Worm (Caenorhabditis elegans) whole organism, L4 larva: ENCODE data around the gene csn-1.

Experiments
- R02D3.7 ChIP-seq: fragments of 150-350 bp; sonication (generic microtip); optimal IDR thresholded peaks from 3 replicates; lab custom pipeline; 2014; ENCODE audit warnings: missing biosample characterization, missing genetic modification characterization
- Y75B8A.6 ChIP-seq: fragments of 200-800 bp; sonication (Bioruptor generic); IDR thresholded peaks from 2 replicates; pipeline ENCODE4 v1.3.6; 2022; ENCODE audit warnings: missing genetic modification reagents, missing genetic modification characterization, missing compliant biosample characterization
- aly-2 ChIP-seq: sonication (generic microtip); optimal IDR thresholded peaks from 2 replicates; lab custom pipeline; 2018; ENCODE audit warnings: missing biosample characterization, missing genetic modification characterization
- ceh-20 ChIP-seq: fragments of 200-800 bp; sonication (Bioruptor generic); IDR thresholded peaks from 2 replicates; pipeline ENCODE4 v1.3.6; 2022; ENCODE audit warnings: missing genetic modification reagents, missing genetic modification characterization, missing compliant biosample characterization
- ces-1 ChIP-seq: fragments of 150-350 bp; sonication (generic microtip); optimal IDR thresholded peaks from 4 replicates; lab custom pipeline; 2014; ENCODE audit warnings: missing biosample characterization, missing genetic modification reagents, missing genetic modification characterization
- daf-19 ChIP-seq: fragments of 200-800 bp; sonication (Bioruptor generic); conservative IDR thresholded peaks from 2 replicates; pipeline ENCODE4 v1.3.6; 2022; ENCODE audit warnings: missing genetic modification characterization, missing compliant biosample characterization
- fkh-10 ChIP-seq: fragments of 150-350 bp; optimal IDR thresholded peaks from 2 replicates; lab custom pipeline; 2014; ENCODE audit warnings: missing biosample characterization, missing genetic modification reagents, missing genetic modification characterization
- lin-13 ChIP-seq: fragments of 150-350 bp; optimal IDR thresholded peaks from 2 replicates; lab custom pipeline; 2014; ENCODE audit warnings: missing biosample characterization, missing genetic modification reagents, missing genetic modification characterization
- lsy-2 ChIP-seq, 2 experiments: fragments of 150-350 bp in 1 of 2; sonication (generic microtip) in 1 of 2; optimal IDR thresholded peaks; 2 replicates each; lab custom pipeline; 2014 to 2017; ENCODE audit warnings: missing biosample characterization in 2 of 2, missing genetic modification characterization in 2 of 2
- mes-2 ChIP-seq: sonication (generic microtip); optimal IDR thresholded peaks from 2 replicates; lab custom pipeline; 2016; ENCODE audit warnings: missing genotype, mild to moderate bottlenecking, missing genetic modification characterization, missing compliant biosample characterization; ENCODE audit not compliant: poor library complexity, severe bottlenecking
- snpc-4 ChIP-seq: fragments of 150-350 bp; optimal IDR thresholded peaks from 2 replicates; lab custom pipeline; 2014; ENCODE audit warnings: missing biosample characterization, missing genetic modification characterization
- unc-39 ChIP-seq: sonication (generic microtip); optimal IDR thresholded peaks from 2 replicates; lab custom pipeline; 2017; ENCODE audit warnings: missing biosample characterization, missing genetic modification characterization
- vab-7 ChIP-seq: fragments of 200-800 bp; sonication (Bioruptor generic); IDR thresholded peaks from 2 replicates; pipeline ENCODE4 v1.3.6; 2022; ENCODE audit warnings: missing genetic modification reagents, missing genetic modification characterization, missing compliant biosample characterization
- zag-1 ChIP-seq: fragments of 150-350 bp; optimal IDR thresholded peaks from 2 replicates; lab custom pipeline; 2014; ENCODE audit warnings: missing biosample characterization, missing genetic modification characterization

ce11 chrV:17870569-17870968 is at the start of gene csn-1:
- peak in 1 of 2 experiments; percentile 47 for TF ChIP-seq lsy-2 (tag; optimal IDR thresholded peaks at IDR 0.05; lab: Kevin White, UChicago)
- TF ChIP-seq daf-19, result no peak
- TF ChIP-seq snpc-4 (tag; lab: Kevin White, UChicago), result no peak
- TF ChIP-seq vab-7 (GFP tag; lab: Robert Waterston, UW), result no peak
- no peak for TF ChIP-seq unc-39 (tag; lab: Kevin White, UChicago)
- no peak for TF ChIP-seq Y75B8A.6 (GFP tag; lab: Robert Waterston, UW)
- no peak for TF ChIP-seq ceh-20 (GFP tag; lab: Robert Waterston, UW)
- no peak for TF ChIP-seq mes-2
- no peak for TF ChIP-seq R02D3.7
- no peak for TF ChIP-seq fkh-10 (GFP tag; lab: Kevin White, UChicago)
- TF ChIP-seq zag-1, result no peak
- TF ChIP-seq ces-1, result no peak
- TF ChIP-seq aly-2 (tag; lab: Kevin White, UChicago), result no peak
- no peak for TF ChIP-seq lin-13 (GFP tag; lab: Kevin White, UChicago)
